Worm (Caenorhabditis elegans) whole organism, L4 larva: ENCODE measurements around the gene srh-268.
A peak's percentile ranks its signal among the peaks of the same experiment; 100 is the strongest.

Experiments used
- F26F4.8 ChIP-seq: fragments of 200-800 bp; sonication (Bioruptor generic); conservative IDR thresholded peaks from 2 replicates; pipeline ENCODE4 v1.3.6; 2022; ENCODE audit warnings: missing genetic modification characterization, missing compliant biosample characterization
- R02D3.7 ChIP-seq: fragments of 150-350 bp; sonication (generic microtip); optimal IDR thresholded peaks from 3 replicates; lab custom pipeline; 2014; ENCODE audit warnings: missing biosample characterization, missing genetic modification characterization
- T20F7.1 ChIP-seq: fragments of 200-800 bp; sonication (Bioruptor generic); optimal IDR thresholded peaks from 2 replicates; lab custom pipeline; 2018; ENCODE audit warnings: mild to moderate bottlenecking, missing genetic modification characterization, missing compliant biosample characterization
- Y105C5A.15 ChIP-seq: fragments of 200-800 bp; sonication (Bioruptor generic); IDR thresholded peaks from 2 replicates; pipeline ENCODE4 v1.3.6; 2022; ENCODE audit warnings: missing genetic modification characterization, missing compliant biosample characterization
- aly-2 ChIP-seq: sonication (generic microtip); optimal IDR thresholded peaks from 2 replicates; lab custom pipeline; 2018; ENCODE audit warnings: missing biosample characterization, missing genetic modification characterization
- ama-1 ChIP-seq: fragments of 150-350 bp; optimal IDR thresholded peaks from 2 replicates; lab custom pipeline; 2014; ENCODE audit warnings: inconsistent platforms, mixed read lengths
- arid-1 ChIP-seq: fragments of 200-800 bp; sonication (Bioruptor generic); conservative IDR thresholded peaks from 2 replicates; pipeline ENCODE4 v1.3.6; 2022; ENCODE audit warnings: missing genetic modification reagents, missing genetic modification characterization, missing compliant biosample characterization
- ceh-20 ChIP-seq: fragments of 200-800 bp; sonication (Bioruptor generic); IDR thresholded peaks from 2 replicates; pipeline ENCODE4 v1.3.6; 2022; ENCODE audit warnings: missing genetic modification reagents, missing genetic modification characterization, missing compliant biosample characterization
- ceh-28 ChIP-seq: fragments of 150-350 bp; optimal IDR thresholded peaks from 2 replicates; lab custom pipeline; 2014; ENCODE audit warnings: missing biosample characterization, missing genetic modification reagents, missing genetic modification characterization
- daf-12 ChIP-seq: fragments of 150-350 bp; optimal IDR thresholded peaks from 2 replicates; lab custom pipeline; 2014; ENCODE audit warnings: missing biosample characterization, missing genetic modification reagents, missing genetic modification characterization
- daf-16 ChIP-seq, 3 experiments: sonication (generic microtip); optimal IDR thresholded peaks; 2 replicates each; lab custom pipeline; 2016 to 2017; ENCODE audit warnings: missing genetic modification characterization in 3 of 3, missing genetic modification reagents in 3 of 3, mild to moderate bottlenecking in 2 of 3, missing compliant biosample characterization in 2 of 3, missing biosample characterization in 1 of 3, moderate library complexity in 1 of 3
- dmd-6 ChIP-seq: fragments of 200-800 bp; sonication (Bioruptor generic); IDR thresholded peaks from 2 replicates; pipeline ENCODE4 v1.3.6; 2022; ENCODE audit warnings: missing genetic modification reagents, missing genetic modification characterization, missing compliant biosample characterization
- dmd-9 ChIP-seq: fragments of 200-800 bp; sonication (Bioruptor generic); IDR thresholded peaks from 2 replicates; pipeline ENCODE4 v1.3.6; 2022; ENCODE audit warnings: missing genetic modification reagents, missing genetic modification characterization, missing compliant biosample characterization
- duxl-1 ChIP-seq: sonication (generic microtip); optimal IDR thresholded peaks from 2 replicates; lab custom pipeline; 2016; ENCODE audit warnings: mild to moderate bottlenecking, missing genetic modification characterization, moderate library complexity, missing compliant biosample characterization; ENCODE audit not compliant: poor library complexity
- egl-27 ChIP-seq: sonication (generic microtip); optimal IDR thresholded peaks from 3 replicates; lab custom pipeline; 2017; ENCODE audit warnings: missing biosample characterization, missing genetic modification reagents, missing genetic modification characterization
- hif-1 ChIP-seq, 2 experiments: sonication (generic microtip); optimal IDR thresholded peaks; 2 replicates each; lab custom pipeline; 2016 to 2017; ENCODE audit warnings: missing compliant biosample characterization in 2 of 2, missing genetic modification characterization in 2 of 2, missing genetic modification reagents in 2 of 2, missing genotype in 2 of 2, mild to moderate bottlenecking in 1 of 2
- hmg-1.1 ChIP-seq: fragments of 200-800 bp; sonication (Bioruptor generic); IDR thresholded peaks from 2 replicates; pipeline ENCODE4 v1.3.6; 2022; ENCODE audit warnings: missing genetic modification reagents, missing genetic modification characterization, missing compliant biosample characterization
- jun-1 ChIP-seq: fragments of 150-350 bp; optimal IDR thresholded peaks from 2 replicates; lab custom pipeline; 2014; ENCODE audit warnings: missing biosample characterization, missing genetic modification reagents, missing genetic modification characterization
- lin-1 ChIP-seq: fragments of 200-800 bp; sonication (Bioruptor generic); IDR thresholded peaks from 2 replicates; pipeline ENCODE4 v1.3.6; 2022; ENCODE audit warnings: missing genetic modification reagents, missing genetic modification characterization, missing compliant biosample characterization
- lin-15B ChIP-seq: fragments of 150-350 bp; sonication (generic microtip); optimal IDR thresholded peaks from 3 replicates; lab custom pipeline; 2014; ENCODE audit warnings: missing biosample characterization, missing genetic modification characterization
- lin-29 ChIP-seq: fragments of 200-800 bp; sonication (Bioruptor generic); IDR thresholded peaks from 2 replicates; pipeline ENCODE4 v1.3.6; 2022; ENCODE audit warnings: missing genetic modification reagents, missing genetic modification characterization, missing compliant biosample characterization
- lsy-2 ChIP-seq, 2 experiments: fragments of 150-350 bp in 1 of 2; sonication (generic microtip) in 1 of 2; optimal IDR thresholded peaks; 2 replicates each; lab custom pipeline; 2014 to 2017; ENCODE audit warnings: missing biosample characterization in 2 of 2, missing genetic modification characterization in 2 of 2
- mdl-1 ChIP-seq, 2 experiments: fragments of 150-350 bp in 1 of 2; sonication (generic microtip) in 1 of 2; optimal IDR thresholded peaks; 2 replicates each; lab custom pipeline; 2014 to 2017; ENCODE audit warnings: missing biosample characterization in 2 of 2, missing genetic modification characterization in 2 of 2
- mdt-29 ChIP-seq: fragments of 200-800 bp; sonication (Bioruptor generic); IDR thresholded peaks from 2 replicates; pipeline ENCODE4 v1.3.6; 2022; ENCODE audit warnings: missing genetic modification reagents, missing genetic modification characterization, missing compliant biosample characterization
- nhr-111 ChIP-seq: fragments of 200-800 bp; sonication (Bioruptor generic); optimal IDR thresholded peaks from 2 replicates; lab custom pipeline; 2018; ENCODE audit warnings: mild to moderate bottlenecking, missing genetic modification characterization, missing compliant biosample characterization
- nhr-28 ChIP-seq: fragments of 150-350 bp; optimal IDR thresholded peaks from 2 replicates; lab custom pipeline; 2014; ENCODE audit warnings: missing biosample characterization, missing genetic modification characterization
- nhr-41 ChIP-seq: fragments of 200-800 bp; sonication (Bioruptor generic); IDR thresholded peaks from 2 replicates; pipeline ENCODE4 v1.3.6; 2022; ENCODE audit warnings: missing genetic modification reagents, missing genetic modification characterization, missing compliant biosample characterization
- nhr-48 ChIP-seq: sonication (generic microtip); optimal IDR thresholded peaks from 2 replicates; lab custom pipeline; 2016; ENCODE audit warnings: mild to moderate bottlenecking, missing genetic modification characterization, missing compliant biosample characterization
- nhr-77 ChIP-seq: fragments of 150-350 bp; optimal IDR thresholded peaks from 2 replicates; lab custom pipeline; 2014; ENCODE audit warnings: missing biosample characterization, missing genetic modification characterization
- pqm-1 ChIP-seq: sonication (generic microtip); optimal IDR thresholded peaks from 2 replicates; lab custom pipeline; 2017; ENCODE audit warnings: missing biosample characterization, missing genetic modification characterization
- rbr-2 ChIP-seq: sonication (generic microtip); optimal IDR thresholded peaks from 2 replicates; lab custom pipeline; 2016; ENCODE audit warnings: missing genotype, missing genetic modification characterization, missing compliant biosample characterization
- sdz-12 ChIP-seq: fragments of 200-800 bp; sonication (Bioruptor generic); optimal IDR thresholded peaks from 2 replicates; lab custom pipeline; 2018; ENCODE audit warnings: mild to moderate bottlenecking, missing genetic modification characterization, missing compliant biosample characterization
- set-16 ChIP-seq: fragments of 200-800 bp; sonication (Bioruptor generic); IDR thresholded peaks from 2 replicates; pipeline ENCODE4 v1.3.6; 2022; ENCODE audit warnings: missing genetic modification reagents, missing genetic modification characterization, missing compliant biosample characterization
- spr-3 ChIP-seq: fragments of 200-800 bp; sonication (Bioruptor generic); optimal IDR thresholded peaks from 2 replicates; lab custom pipeline; 2018; ENCODE audit warnings: mild to moderate bottlenecking, missing genetic modification characterization, missing compliant biosample characterization
- tag-97 ChIP-seq: fragments of 200-800 bp; sonication (Bioruptor generic); IDR thresholded peaks from 2 replicates; pipeline ENCODE4 v1.3.6; 2022; ENCODE audit warnings: missing genetic modification characterization, missing compliant biosample characterization
- unc-130 ChIP-seq: sonication (generic microtip); optimal IDR thresholded peaks from 2 replicates; lab custom pipeline; 2016; ENCODE audit warnings: missing genetic modification reagents, missing genetic modification characterization, missing compliant biosample characterization
- unc-62 ChIP-seq, 3 experiments: fragments of 150-350 bp in 1 of 3; sonication (generic microtip); optimal IDR thresholded peaks in 2 of 3; peaks in 1 of 3; 1 replicate in 1 of 3; 2 replicates in 2 of 3; lab custom pipeline; 2014 to 2017; ENCODE audit warnings: missing biosample characterization in 3 of 3, missing genetic modification characterization in 3 of 3, missing genetic modification reagents in 3 of 3, missing genotype in 1 of 3
- vab-7 ChIP-seq: fragments of 200-800 bp; sonication (Bioruptor generic); IDR thresholded peaks from 2 replicates; pipeline ENCODE4 v1.3.6; 2022; ENCODE audit warnings: missing genetic modification reagents, missing genetic modification characterization, missing compliant biosample characterization
- zag-1 ChIP-seq: fragments of 150-350 bp; optimal IDR thresholded peaks from 2 replicates; lab custom pipeline; 2014; ENCODE audit warnings: missing biosample characterization, missing genetic modification characterization
- zip-2 ChIP-seq: fragments of 150-350 bp; optimal IDR thresholded peaks from 2 replicates; lab custom pipeline; 2014; ENCODE audit warnings: missing biosample characterization, missing genetic modification characterization
- ztf-11 ChIP-seq: fragments of 150-350 bp; optimal IDR thresholded peaks from 2 replicates; lab custom pipeline; 2014; ENCODE audit warnings: missing biosample characterization, missing genetic modification characterization

srh-268 gene

ce11 chrV:7538018-7538417 is 1.1 kb upstream of the srh-268 start, which contains the start of gene C54F6.12:
C54F6.12 (minus strand) TSS chrV:7538118.
- TF ChIP-seq mdt-29 (GFP tag; lab: Robert Waterston, UW) (no peak), hmg-1.1 (GFP tag; lab: Robert Waterston, UW) (no peak)

DNA sequence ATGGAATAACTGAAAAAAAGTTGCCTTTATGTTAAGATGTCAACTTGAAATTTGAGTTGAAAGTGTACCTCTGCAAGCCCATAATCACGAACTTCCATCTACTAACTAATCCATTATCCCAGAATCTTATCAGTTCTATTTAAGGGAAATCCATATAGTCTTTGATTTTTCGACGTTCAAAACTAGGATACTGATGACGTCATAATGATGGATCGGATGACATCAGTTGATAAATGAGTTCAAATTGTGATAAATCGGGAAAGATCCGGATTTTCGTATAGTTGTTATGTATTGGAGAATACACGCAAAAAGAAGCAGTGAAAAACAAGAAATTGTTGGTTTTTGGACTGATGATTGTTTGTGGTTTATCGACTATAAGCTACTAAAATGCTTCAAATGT is 4.6 kb downstream of the srh-268 start:
- TF ChIP-seq unc-130 (GFP tag; lab: Kevin White, UChicago) (no peak), daf-12 (tag; lab: Kevin White, UChicago) (no peak), duxl-1 (tag; lab: Kevin White, UChicago) (no peak), nhr-28 (tag; lab: Kevin White, UChicago) (peak; percentile 10), sdz-12 (GFP tag; lab: Kevin White, UChicago) (no peak), nhr-77 (no peak), nhr-41 (GFP tag; lab: Robert Waterston, UW) (no peak), R02D3.7 (tag; lab: Kevin White, UChicago) (no peak), lin-1 (no peak), mdl-1 (tag; optimal IDR thresholded peaks at IDR 0.05; lab: Kevin White, UChicago) (peak in 1 of 2 experiments; percentile 8), hif-1 (tag; optimal IDR thresholded peaks at IDR 0.05; lab: Kevin White, UChicago) (no peak), unc-62 (GFP tag; optimal IDR thresholded peaks at IDR 0.05 in 1 of 2; lab: Kevin White, UChicago) (peak in 1 of 2 experiments; percentile 87), unc-62 (tag; optimal IDR thresholded peaks at IDR 0.05; lab: Kevin White, UChicago) (no peak), egl-27 (tag; lab: Kevin White, UChicago) (no peak), lsy-2 (tag; optimal IDR thresholded peaks at IDR 0.05; lab: Kevin White, UChicago) (no peak), nhr-48 (peak; percentile 79), Y105C5A.15 (GFP tag; lab: Robert Waterston, UW) (no peak), jun-1 (tag; lab: Kevin White, UChicago) (no peak), ama-1 (lab: Kevin White, UChicago) (no peak)

ce11 chrV:7545187-7545586 is 6.1 kb downstream of the srh-268 start, which contains the start of the genes C54F6.19 and nhx-3:
C54F6.19 (plus strand) TSS chrV:7545487.
nhx-3 (minus strand) TSS chrV:7545523.
- TF ChIP-seq aly-2 = no peak
- no peak for TF ChIP-seq rbr-2 (tag; lab: Kevin White, UChicago)
- TF ChIP-seq egl-27 (tag; lab: Kevin White, UChicago) = no peak
- TF ChIP-seq zag-1 (tag; lab: Kevin White, UChicago) = no peak
- no peak for TF ChIP-seq F26F4.8 (GFP tag; lab: Robert Waterston, UW)
- no peak for TF ChIP-seq arid-1 (GFP tag; lab: Robert Waterston, UW)
- no peak for TF ChIP-seq zip-2

- TF ChIP-seq ama-1 (lab: Kevin White, UChicago) (peak; percentile 37), set-16 (GFP tag; lab: Robert Waterston, UW) (no peak), daf-16 (GFP tag; optimal IDR thresholded peaks at IDR 0.05; lab: Kevin White, UChicago) (no peak), daf-16 (tag; optimal IDR thresholded peaks at IDR 0.05; lab: Kevin White, UChicago) (peak; percentile 74), Y105C5A.15 (GFP tag; lab: Robert Waterston, UW) (no peak), lin-15B (tag; lab: Kevin White, UChicago) (no peak), unc-62 (GFP tag; optimal IDR thresholded peaks at IDR 0.05 in 1 of 2; lab: Kevin White, UChicago) (peak in 1 of 2 experiments; percentile 48), unc-62 (tag; optimal IDR thresholded peaks at IDR 0.05; lab: Kevin White, UChicago) (no peak)
These were observed 8.4 kb downstream of the srh-268 start, which contains the start of gene ftn-1 for ce11 chrV:7547479-7547878. ftn-1 (minus strand) TSS chrV:7547579.

ce11 chrV:7548017-7548416 is 8.9 kb downstream of the srh-268 start:
- TF ChIP-seq vab-7 = no peak
- no peak for TF ChIP-seq T20F7.1
- TF ChIP-seq tag-97 (GFP tag; lab: Robert Waterston, UW) = no peak
- no peak for TF ChIP-seq nhr-111 (GFP tag; lab: Kevin White, UChicago)
- TF ChIP-seq nhr-48 = no peak
- no peak for TF ChIP-seq ztf-11
- no peak for TF ChIP-seq dmd-9
- no peak for TF ChIP-seq ceh-28
- TF ChIP-seq hmg-1.1 (GFP tag; lab: Robert Waterston, UW) = no peak
- TF ChIP-seq zag-1 (tag; lab: Kevin White, UChicago) = no peak
- no peak for TF ChIP-seq ceh-20 (GFP tag; lab: Robert Waterston, UW)
- no peak for TF ChIP-seq daf-16 (GFP tag; optimal IDR thresholded peaks at IDR 0.05; lab: Kevin White, UChicago)
- peak; percentile 97 for TF ChIP-seq daf-16 (tag; optimal IDR thresholded peaks at IDR 0.05; lab: Kevin White, UChicago)
- peak; percentile 48 for TF ChIP-seq pqm-1
- TF ChIP-seq lin-29 (GFP tag; lab: Robert Waterston, UW) = no peak
- TF ChIP-seq egl-27 (tag; lab: Kevin White, UChicago) = no peak
- TF ChIP-seq R02D3.7 (tag; lab: Kevin White, UChicago) = no peak
- TF ChIP-seq spr-3 (GFP tag; lab: Kevin White, UChicago) = no peak
- no peak for TF ChIP-seq lin-15B (tag; lab: Kevin White, UChicago)
- peak in 1 of 2 experiments; percentile 70 for TF ChIP-seq hif-1 (tag; optimal IDR thresholded peaks at IDR 0.05; lab: Kevin White, UChicago)
- peak; percentile 66 for TF ChIP-seq dmd-6 (GFP tag; lab: Robert Waterston, UW)
